Worm (Caenorhabditis elegans): ENCODE measurements around the gene C35D10.17.
A peak's percentile ranks its signal among the peaks of the same experiment; 100 is the strongest.

DNA sequence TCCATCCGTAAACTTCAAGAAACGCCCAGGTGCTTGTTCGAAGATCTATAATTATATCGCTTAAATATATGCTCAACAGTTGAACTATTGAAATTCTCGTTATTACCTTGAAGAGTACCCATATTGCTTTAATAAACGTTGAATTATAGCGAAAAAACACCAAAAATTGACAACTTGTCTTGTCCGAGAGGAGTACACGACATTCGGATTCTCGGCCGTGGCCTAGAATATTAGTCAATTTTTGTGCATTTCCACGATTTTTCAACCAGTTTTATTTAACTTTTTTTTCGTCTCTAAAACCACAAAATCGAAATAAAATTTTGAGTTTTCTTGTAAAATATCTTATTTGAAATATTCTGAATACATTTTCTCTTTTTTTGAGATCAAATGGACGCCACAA is 45.5 kb downstream of the C35D10.17 start, which contains the start of the genes F26F4.9 and cee-1:
- TF ChIP-seq elt-2 (tag; optimal IDR thresholded peaks at IDR 0.05) (peak; percentile 6), elt-3 (tag; optimal IDR thresholded peaks at IDR 0.05) (no peak), nhr-77 (tag; optimal IDR thresholded peaks at IDR 0.05) (no peak), ceh-82 (tag; optimal IDR thresholded peaks at IDR 0.05) (no peak), skn-1 (tag; optimal IDR thresholded peaks at IDR 0.05) (no peak), unc-62 (GFP tag; optimal IDR thresholded peaks at IDR 0.05) (no peak), pqm-1 (tag; optimal IDR thresholded peaks at IDR 0.05) (peak; percentile 43), snpc-4 (tag; optimal IDR thresholded peaks at IDR 0.05) (peak; percentile 53), nhr-43 (tag; optimal IDR thresholded peaks at IDR 0.05; ENCODE audit: poor library complexity, severe bottlenecking) (peak; percentile 90)

Data from whole organism, L3 larva.